Worm (Caenorhabditis elegans) whole organism, L4 larva: ENCODE results near the gene shc-3.

ENCODE experiments used
- F37D6.2 ChIP-seq: sonication (generic microtip); optimal IDR thresholded peaks from 2 replicates; lab custom pipeline; 2016; ENCODE audit warnings: mild to moderate bottlenecking, missing genetic modification characterization, missing compliant biosample characterization
- ZK546.5 ChIP-seq, 2 experiments: sonication (generic microtip); optimal IDR thresholded peaks; 2 replicates each; lab custom pipeline; 2017; ENCODE audit warnings: missing biosample characterization in 2 of 2, missing genetic modification characterization in 2 of 2
- aha-1 ChIP-seq: fragments of 150-350 bp; peaks from one replicate; lab custom pipeline; 2014; ENCODE audit warnings: missing biosample characterization, missing genetic modification characterization
- ama-1 ChIP-seq: fragments of 150-350 bp; optimal IDR thresholded peaks from 2 replicates; lab custom pipeline; 2014; ENCODE audit warnings: inconsistent platforms, mixed read lengths
- attf-4 ChIP-seq: sonication (generic microtip); optimal IDR thresholded peaks from 3 replicates; lab custom pipeline; 2017; ENCODE audit warnings: missing biosample characterization, missing genetic modification characterization
- ceh-82 ChIP-seq: sonication (generic microtip); optimal IDR thresholded peaks from 2 replicates; lab custom pipeline; 2017; ENCODE audit warnings: missing biosample characterization, missing genetic modification characterization
- cey-2 ChIP-seq: sonication (generic microtip); optimal IDR thresholded peaks from 3 replicates; lab custom pipeline; 2017; ENCODE audit warnings: missing genetic modification characterization, mild to moderate bottlenecking, missing compliant biosample characterization, antibody characterized with exemption, borderline replicate concordance; ENCODE audit not compliant: insufficient read depth
- daf-16 ChIP-seq, 3 experiments: sonication (generic microtip); optimal IDR thresholded peaks; 2 replicates each; lab custom pipeline; 2016 to 2017; ENCODE audit warnings: missing genetic modification characterization in 3 of 3, missing genetic modification reagents in 3 of 3, mild to moderate bottlenecking in 2 of 3, missing compliant biosample characterization in 2 of 3, missing biosample characterization in 1 of 3, moderate library complexity in 1 of 3
- daf-8 ChIP-seq: fragments of 200-800 bp; sonication (Bioruptor generic); IDR thresholded peaks from 2 replicates; pipeline ENCODE4 v1.3.6; 2022; ENCODE audit warnings: missing genetic modification characterization, missing compliant biosample characterization
- dmd-6 ChIP-seq: fragments of 200-800 bp; sonication (Bioruptor generic); IDR thresholded peaks from 2 replicates; pipeline ENCODE4 v1.3.6; 2022; ENCODE audit warnings: missing genetic modification reagents, missing genetic modification characterization, missing compliant biosample characterization
- dmd-9 ChIP-seq: fragments of 200-800 bp; sonication (Bioruptor generic); IDR thresholded peaks from 2 replicates; pipeline ENCODE4 v1.3.6; 2022; ENCODE audit warnings: missing genetic modification reagents, missing genetic modification characterization, missing compliant biosample characterization
- dve-1 ChIP-seq: sonication (generic microtip); optimal IDR thresholded peaks from 2 replicates; lab custom pipeline; 2017; ENCODE audit warnings: antibody characterized with exemption, mild to moderate bottlenecking, missing genetic modification characterization, missing compliant biosample characterization; ENCODE audit not compliant: insufficient read depth
- egl-27 ChIP-seq: sonication (generic microtip); optimal IDR thresholded peaks from 3 replicates; lab custom pipeline; 2017; ENCODE audit warnings: missing biosample characterization, missing genetic modification reagents, missing genetic modification characterization
- hlh-11 ChIP-seq: fragments of 200-800 bp; sonication (Bioruptor generic); optimal IDR thresholded peaks from 2 replicates; lab custom pipeline; 2018; ENCODE audit warnings: mild to moderate bottlenecking, missing genetic modification characterization, missing compliant biosample characterization
- hlh-30 ChIP-seq: sonication (generic microtip); optimal IDR thresholded peaks from 2 replicates; lab custom pipeline; 2017; ENCODE audit warnings: antibody characterized with exemption, mild to moderate bottlenecking, missing genetic modification characterization, missing compliant biosample characterization; ENCODE audit not compliant: insufficient read depth
- lim-7 ChIP-seq: fragments of 200-800 bp; sonication (Bioruptor generic); IDR thresholded peaks from 2 replicates; pipeline ENCODE4 v1.3.6; 2022; ENCODE audit warnings: missing genetic modification characterization, missing compliant biosample characterization
- lin-1 ChIP-seq: fragments of 200-800 bp; sonication (Bioruptor generic); IDR thresholded peaks from 2 replicates; pipeline ENCODE4 v1.3.6; 2022; ENCODE audit warnings: missing genetic modification reagents, missing genetic modification characterization, missing compliant biosample characterization
- lin-15B ChIP-seq: fragments of 150-350 bp; sonication (generic microtip); optimal IDR thresholded peaks from 3 replicates; lab custom pipeline; 2014; ENCODE audit warnings: missing biosample characterization, missing genetic modification characterization
- lin-38 ChIP-seq: fragments of 200-800 bp; sonication (Bioruptor generic); IDR thresholded peaks from 2 replicates; pipeline ENCODE4 v1.3.6; 2022; ENCODE audit warnings: missing genetic modification reagents, missing genetic modification characterization, missing compliant biosample characterization
- lir-3 ChIP-seq: sonication (generic microtip); optimal IDR thresholded peaks from 2 replicates; lab custom pipeline; 2016; ENCODE audit warnings: mild to moderate bottlenecking, missing genetic modification characterization, missing compliant biosample characterization
- mdl-1 ChIP-seq, 2 experiments: fragments of 150-350 bp in 1 of 2; sonication (generic microtip) in 1 of 2; optimal IDR thresholded peaks; 2 replicates each; lab custom pipeline; 2014 to 2017; ENCODE audit warnings: missing biosample characterization in 2 of 2, missing genetic modification characterization in 2 of 2
- mdt-29 ChIP-seq: fragments of 200-800 bp; sonication (Bioruptor generic); IDR thresholded peaks from 2 replicates; pipeline ENCODE4 v1.3.6; 2022; ENCODE audit warnings: missing genetic modification reagents, missing genetic modification characterization, missing compliant biosample characterization
- mes-2 ChIP-seq: sonication (generic microtip); optimal IDR thresholded peaks from 2 replicates; lab custom pipeline; 2016; ENCODE audit warnings: missing genotype, mild to moderate bottlenecking, missing genetic modification characterization, missing compliant biosample characterization; ENCODE audit not compliant: poor library complexity, severe bottlenecking
- nhr-11 ChIP-seq: fragments of 150-350 bp; optimal IDR thresholded peaks from 2 replicates; lab custom pipeline; 2014; ENCODE audit warnings: missing biosample characterization, missing genetic modification characterization
- nhr-111 ChIP-seq: fragments of 200-800 bp; sonication (Bioruptor generic); optimal IDR thresholded peaks from 2 replicates; lab custom pipeline; 2018; ENCODE audit warnings: mild to moderate bottlenecking, missing genetic modification characterization, missing compliant biosample characterization
- nhr-25 ChIP-seq: sonication (generic microtip); optimal IDR thresholded peaks from 2 replicates; lab custom pipeline; 2017; ENCODE audit warnings: missing genetic modification characterization, mild to moderate bottlenecking, missing compliant biosample characterization, antibody characterized with exemption, moderate library complexity, borderline replicate concordance; ENCODE audit not compliant: insufficient read depth
- nhr-28 ChIP-seq: fragments of 150-350 bp; optimal IDR thresholded peaks from 2 replicates; lab custom pipeline; 2014; ENCODE audit warnings: missing biosample characterization, missing genetic modification characterization
- nhr-77 ChIP-seq: fragments of 150-350 bp; optimal IDR thresholded peaks from 2 replicates; lab custom pipeline; 2014; ENCODE audit warnings: missing biosample characterization, missing genetic modification characterization
- php-3 ChIP-seq: fragments of 200-800 bp; sonication (Bioruptor generic); IDR thresholded peaks from 2 replicates; pipeline ENCODE4 v1.3.6; 2022; ENCODE audit warnings: missing genetic modification reagents, missing genetic modification characterization, missing compliant biosample characterization
- pqm-1 ChIP-seq: sonication (generic microtip); optimal IDR thresholded peaks from 2 replicates; lab custom pipeline; 2017; ENCODE audit warnings: missing biosample characterization, missing genetic modification characterization
- rbr-2 ChIP-seq: sonication (generic microtip); optimal IDR thresholded peaks from 2 replicates; lab custom pipeline; 2016; ENCODE audit warnings: missing genotype, missing genetic modification characterization, missing compliant biosample characterization
- skn-1 ChIP-seq: fragments of 150-350 bp; optimal IDR thresholded peaks from 2 replicates; lab custom pipeline; 2014; ENCODE audit warnings: missing biosample characterization, missing genetic modification characterization
- snpc-1.2 ChIP-seq: fragments of 200-800 bp; sonication (Bioruptor generic); IDR thresholded peaks from 2 replicates; pipeline ENCODE4 v1.3.6; 2022; ENCODE audit warnings: missing genetic modification reagents, missing genetic modification characterization, missing compliant biosample characterization
- snpc-4 ChIP-seq: fragments of 150-350 bp; optimal IDR thresholded peaks from 2 replicates; lab custom pipeline; 2014; ENCODE audit warnings: missing biosample characterization, missing genetic modification characterization
- tag-97 ChIP-seq: fragments of 200-800 bp; sonication (Bioruptor generic); IDR thresholded peaks from 2 replicates; pipeline ENCODE4 v1.3.6; 2022; ENCODE audit warnings: missing genetic modification characterization, missing compliant biosample characterization
- tra-1 ChIP-seq: fragments of 200-800 bp; sonication (Bioruptor generic); IDR thresholded peaks from 2 replicates; pipeline ENCODE4 v1.3.6; 2022; ENCODE audit warnings: missing genetic modification reagents, missing genetic modification characterization, missing compliant biosample characterization
- unc-39 ChIP-seq: sonication (generic microtip); optimal IDR thresholded peaks from 2 replicates; lab custom pipeline; 2017; ENCODE audit warnings: missing biosample characterization, missing genetic modification characterization
- unc-62 ChIP-seq, 3 experiments: fragments of 150-350 bp in 1 of 3; sonication (generic microtip); optimal IDR thresholded peaks in 2 of 3; peaks in 1 of 3; 1 replicate in 1 of 3; 2 replicates in 2 of 3; lab custom pipeline; 2014 to 2017; ENCODE audit warnings: missing biosample characterization in 3 of 3, missing genetic modification characterization in 3 of 3, missing genetic modification reagents in 3 of 3, missing genotype in 1 of 3
- vab-7 ChIP-seq: fragments of 200-800 bp; sonication (Bioruptor generic); IDR thresholded peaks from 2 replicates; pipeline ENCODE4 v1.3.6; 2022; ENCODE audit warnings: missing genetic modification reagents, missing genetic modification characterization, missing compliant biosample characterization
- zip-11 ChIP-seq: fragments of 200-800 bp; sonication (Bioruptor generic); IDR thresholded peaks from 2 replicates; pipeline ENCODE4 v1.3.6; 2022; ENCODE audit warnings: missing genetic modification characterization, missing compliant biosample characterization

shc-3 gene

DNA sequence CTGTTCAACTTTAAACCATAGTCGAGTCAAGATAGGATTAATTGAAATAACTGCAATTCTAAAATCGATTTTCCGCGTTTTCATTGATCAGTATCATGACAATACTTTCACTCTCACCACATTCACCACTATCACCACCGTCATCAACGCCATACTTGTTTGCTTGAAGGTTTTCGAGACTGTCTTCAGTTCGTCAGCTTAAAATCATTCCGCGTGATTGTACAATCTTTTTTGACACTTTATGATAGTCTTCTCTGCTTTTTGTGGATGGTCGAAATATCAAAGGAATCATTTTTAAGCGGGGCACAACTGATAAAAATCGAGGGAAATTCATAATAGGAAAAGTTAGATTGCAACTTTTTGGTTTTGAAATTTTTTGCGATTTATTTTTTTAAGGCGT is 28.9 kb downstream of the shc-3 start (continued):
- no peak for TF ChIP-seq tra-1 (GFP tag; lab: Robert Waterston, UW)
- TF ChIP-seq dmd-6 (GFP tag; lab: Robert Waterston, UW), result peak; percentile 79
- TF ChIP-seq daf-16 (GFP tag; optimal IDR thresholded peaks at IDR 0.05; lab: Kevin White, UChicago), result no peak
- peak; percentile 70 for TF ChIP-seq daf-16 (tag; optimal IDR thresholded peaks at IDR 0.05; lab: Kevin White, UChicago)
- TF ChIP-seq rbr-2 (tag; lab: Kevin White, UChicago), result no peak
- TF ChIP-seq ZK546.5 (tag; optimal IDR thresholded peaks at IDR 0.05; lab: Kevin White, UChicago), result no peak
- TF ChIP-seq daf-8, result no peak
- TF ChIP-seq nhr-25, result no peak
- TF ChIP-seq zip-11 (GFP tag; lab: Robert Waterston, UW), result no peak
- no peak for TF ChIP-seq lim-7
- TF ChIP-seq snpc-4 (tag; lab: Kevin White, UChicago), result no peak
- TF ChIP-seq unc-39 (tag; lab: Kevin White, UChicago), result no peak
- no peak for TF ChIP-seq vab-7 (GFP tag; lab: Robert Waterston, UW)
- TF ChIP-seq snpc-1.2 (GFP tag; lab: Robert Waterston, UW), result no peak
- no peak for TF ChIP-seq lin-38 (GFP tag; lab: Robert Waterston, UW)
- TF ChIP-seq dmd-9 (GFP tag; lab: Robert Waterston, UW), result no peak
- no peak for TF ChIP-seq egl-27
- no peak for TF ChIP-seq lir-3
- TF ChIP-seq tag-97 (GFP tag; lab: Robert Waterston, UW), result no peak
- TF ChIP-seq skn-1 (tag; lab: Kevin White, UChicago), result no peak

DNA sequence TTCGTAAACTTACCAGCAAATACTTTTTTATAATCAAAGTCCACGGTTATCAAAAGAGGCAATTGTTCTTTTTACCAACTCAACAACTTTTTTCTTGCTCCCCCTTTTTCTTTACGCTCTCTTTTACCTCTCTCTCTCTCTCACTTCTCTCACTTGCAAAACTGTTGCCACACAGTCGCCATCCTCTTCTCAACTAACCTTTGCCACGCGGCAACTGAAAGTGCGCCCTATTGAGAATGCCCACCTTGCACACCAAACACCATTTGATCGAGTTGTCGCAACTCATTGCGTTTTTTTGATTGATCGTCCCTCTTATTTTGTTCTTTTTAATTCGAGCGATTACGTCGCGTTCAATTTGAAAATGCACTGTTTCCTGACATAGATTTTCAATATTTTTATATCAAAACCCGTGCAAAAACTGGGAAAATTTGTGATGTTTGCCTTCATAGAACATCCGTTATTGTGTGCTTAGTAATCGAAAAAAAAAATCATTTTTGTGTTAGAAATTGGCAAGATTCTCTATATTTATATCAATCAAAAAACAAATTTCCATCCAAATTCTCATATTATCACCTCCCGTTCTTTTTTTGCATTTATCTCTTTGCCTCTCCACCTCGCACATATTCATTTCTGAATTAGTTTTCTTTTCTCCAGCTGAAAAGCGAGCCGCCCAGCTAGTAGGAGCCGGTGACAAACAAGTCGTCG is 29.5 kb downstream of the shc-3 start, which contains the start of gene nhr-71:
TSS of gene nhr-71 (plus strand) at position 655 of the 705 bp plus-strand sequence.
- TF ChIP-seq mdt-29 (GFP tag; lab: Robert Waterston, UW) (no peak), lin-38 (GFP tag; lab: Robert Waterston, UW) (0 out of 2 replicates have a peak, but pooled peaks have one; percentile 15), egl-27 (no peak), F37D6.2 (tag; lab: Kevin White, UChicago) (no peak), cey-2 (tag; lab: Kevin White, UChicago) (no peak), lin-15B (tag; lab: Kevin White, UChicago) (no peak), ama-1 (no peak), attf-4 (no peak), mdl-1 (tag; optimal IDR thresholded peaks at IDR 0.05; lab: Kevin White, UChicago) (no peak), nhr-111 (GFP tag; lab: Kevin White, UChicago) (no peak), mes-2 (tag; lab: Kevin White, UChicago) (peak; percentile 36), lin-1 (GFP tag; lab: Robert Waterston, UW) (no peak), ZK546.5 (tag; optimal IDR thresholded peaks at IDR 0.05; lab: Kevin White, UChicago) (no peak), unc-62 (GFP tag; optimal IDR thresholded peaks at IDR 0.05 in 1 of 2; lab: Kevin White, UChicago) (peak in 1 of 2 experiments; percentile 10), unc-62 (tag; optimal IDR thresholded peaks at IDR 0.05; lab: Kevin White, UChicago) (no peak), tra-1 (GFP tag; lab: Robert Waterston, UW) (no peak), ceh-82 (tag; lab: Kevin White, UChicago) (no peak)
- TF ChIP-seq, all 104 proteins: peak for 3

DNA sequence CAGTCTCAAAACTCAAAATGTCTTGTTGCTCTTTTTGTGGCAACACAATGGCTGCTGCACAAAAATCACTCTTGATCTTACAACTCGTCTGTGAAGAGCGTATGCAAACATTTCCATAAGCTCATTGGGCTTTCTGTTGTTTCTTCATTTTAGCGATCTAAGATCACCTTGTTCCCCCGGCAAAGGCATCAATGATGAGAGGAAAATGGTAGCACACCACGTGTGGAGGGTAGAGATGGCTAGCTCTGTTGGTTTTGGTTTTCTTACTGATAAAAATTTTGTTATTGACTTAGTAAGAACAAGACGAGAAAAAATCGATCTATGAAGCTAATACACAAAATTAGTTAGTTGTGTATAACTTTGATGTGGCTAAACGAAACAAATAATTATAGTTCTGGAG is 30.7 kb downstream of the shc-3 start:
- peak; percentile 3 for TF ChIP-seq nhr-77 (tag; lab: Kevin White, UChicago)
- peak; percentile 21 for TF ChIP-seq pqm-1
- TF ChIP-seq nhr-11 (tag; lab: Kevin White, UChicago), result no peak
- peak; percentile 12 for TF ChIP-seq hlh-30 (tag; lab: Kevin White, UChicago)
- no peak for TF ChIP-seq daf-16 (GFP tag; optimal IDR thresholded peaks at IDR 0.05; lab: Kevin White, UChicago)
- TF ChIP-seq daf-16 (tag; optimal IDR thresholded peaks at IDR 0.05; lab: Kevin White, UChicago), result peak; percentile 81
- TF ChIP-seq mdl-1 (tag; optimal IDR thresholded peaks at IDR 0.05; lab: Kevin White, UChicago), result peak in 1 of 2 experiments; percentile 45
- TF ChIP-seq daf-8, result no peak
- peak; percentile 66 for TF ChIP-seq nhr-28 (tag; lab: Kevin White, UChicago)
- peak; percentile 44 for TF ChIP-seq hlh-11 (tag; lab: Kevin White, UChicago)
- peak; percentile 10 for TF ChIP-seq dve-1 (tag; lab: Kevin White, UChicago)
- no peak for TF ChIP-seq ama-1
- no peak for TF ChIP-seq dmd-9 (GFP tag; lab: Robert Waterston, UW)
- no peak for TF ChIP-seq aha-1 (tag; lab: Kevin White, UChicago)
- TF ChIP-seq php-3 (GFP tag; lab: Robert Waterston, UW), result 0 out of 2 replicates have a peak, but pooled peaks have one; percentile 14
